Fruit fly (Drosophila melanogaster) whole organism, pupa: ENCODE measurements around the gene CG3164.

Source experiments
- CG10348 ChIP-seq: fragments of 200-800 bp; sonication (Bioruptor generic); IDR thresholded peaks from 2 replicates; pipeline ENCODE4 v1.3.6; 2022; ENCODE audit warnings: missing biosample characterization, missing genetic modification characterization
- CG12605 ChIP-seq: fragments of 200-800 bp; sonication (Bioruptor generic); IDR thresholded peaks from 2 replicates; pipeline ENCODE4 v1.3.6; 2022; ENCODE audit warnings: missing biosample characterization, missing genetic modification characterization
- CG14655 ChIP-seq: fragments of 200-800 bp; sonication (Bioruptor generic); optimal IDR thresholded peaks from 3 replicates; lab custom pipeline; 2017; ENCODE audit warnings: mild to moderate bottlenecking, missing biosample characterization, missing genetic modification reagents, missing genetic modification characterization
- CG17806 ChIP-seq: fragments of 200-800 bp; sonication (Bioruptor generic); optimal IDR thresholded peaks from 2 replicates; lab custom pipeline; 2018; ENCODE audit warnings: missing biosample characterization, mild to moderate bottlenecking, missing genetic modification characterization, moderate library complexity
- CG32121 ChIP-seq: fragments of 200-800 bp; sonication (Bioruptor generic); IDR thresholded peaks from 2 replicates; pipeline ENCODE4 v1.3.6; 2022; ENCODE audit warnings: missing biosample characterization, missing genetic modification characterization
- CG8159 ChIP-seq: fragments of 200-800 bp; sonication (Bioruptor generic); optimal IDR thresholded peaks from 3 replicates; lab custom pipeline; 2018; ENCODE audit warnings: missing biosample characterization, mild to moderate bottlenecking, missing genetic modification characterization, moderate library complexity
- CG9948 ChIP-seq: fragments of 200-800 bp; sonication (Bioruptor generic); optimal IDR thresholded peaks from 2 replicates; lab custom pipeline; 2018; ENCODE audit warnings: missing biosample characterization, mild to moderate bottlenecking, missing genetic modification characterization, moderate library complexity
- D1 ChIP-seq: fragments of 200-800 bp; sonication (Bioruptor generic); optimal IDR thresholded peaks from 2 replicates; lab custom pipeline; 2018; ENCODE audit warnings: missing biosample characterization, mild to moderate bottlenecking, missing genetic modification characterization, moderate library complexity
- EcR ChIP-seq: fragments of 200-800 bp; sonication (Bioruptor generic); optimal IDR thresholded peaks from 3 replicates; lab custom pipeline; 2019; ENCODE audit warnings: missing biosample characterization, missing genetic modification characterization, mild to moderate bottlenecking, moderate library complexity, missing genetic modification reagents
- Pif1B ChIP-seq: fragments of 200-800 bp; sonication (Bioruptor generic); optimal IDR thresholded peaks from 3 replicates; lab custom pipeline; 2016; ENCODE audit warnings: missing biosample characterization, missing genetic modification characterization
- gl ChIP-seq: fragments of 200-800 bp; sonication (Bioruptor generic); optimal IDR thresholded peaks from 2 replicates; lab custom pipeline; 2018; ENCODE audit warnings: missing biosample characterization, mild to moderate bottlenecking, missing genetic modification characterization

DNA sequence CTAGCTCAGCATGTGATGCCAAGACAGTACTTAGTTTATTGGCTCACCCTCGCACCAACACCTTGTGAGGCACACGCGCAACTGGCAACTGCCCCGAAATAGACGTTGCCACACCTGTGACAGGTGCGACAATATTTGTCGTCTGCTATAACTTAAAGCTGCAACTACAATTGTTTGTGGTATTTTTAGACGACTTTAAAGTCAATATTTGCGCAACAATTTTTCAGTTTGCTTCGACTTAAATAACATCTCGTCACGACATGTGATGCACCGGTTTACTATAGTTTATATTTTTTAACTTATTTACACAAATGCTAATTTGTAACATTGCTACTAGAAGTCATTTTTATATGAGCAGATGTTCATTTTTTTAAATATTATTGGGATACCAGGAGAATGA, 49.4 kb downstream of the CG3164 start:
- TF ChIP-seq CG10348 (GFP tag; lab: Robert Waterston, UW) (no peak), EcR (GFP tag; lab: Kevin White, UChicago) (no peak), CG17806 (no peak), CG9948 (tag; lab: Kevin White, UChicago) (no peak), CG12605 (GFP tag; lab: Robert Waterston, UW) (no peak), Pif1B (GFP tag; lab: Kevin White, UChicago) (no peak), CG8159 (no peak), D1 (no peak), gl (tag; lab: Kevin White, UChicago) (no peak), CG14655 (no peak), CG32121 (GFP tag; lab: Robert Waterston, UW) (no peak)
